Worm (Caenorhabditis elegans) whole organism, L1 larva: ENCODE results near the gene brd-1.
A peak's percentile ranks its signal among the peaks of the same experiment; 100 is the strongest.

Experiments used
- fos-1 ChIP-seq: fragments of 150-350 bp; optimal IDR thresholded peaks from 2 replicates; lab custom pipeline; 2014; ENCODE audit warnings: missing biosample characterization, missing genetic modification characterization
- lin-15B ChIP-seq: fragments of 150-350 bp; sonication (generic microtip); optimal IDR thresholded peaks from 3 replicates; lab custom pipeline; 2014; ENCODE audit warnings: missing biosample characterization, missing genetic modification characterization
- mab-9 ChIP-seq: fragments of 200-800 bp; sonication (Bioruptor generic); IDR thresholded peaks from 2 replicates; pipeline ENCODE4 v1.3.6; 2022; ENCODE audit warnings: missing genetic modification reagents, missing genetic modification characterization, missing compliant biosample characterization
- nhr-28 ChIP-seq: fragments of 150-350 bp; optimal IDR thresholded peaks from 2 replicates; lab custom pipeline; 2014; ENCODE audit warnings: missing biosample characterization, missing genetic modification characterization
- pag-3 ChIP-seq: sonication (generic microtip); optimal IDR thresholded peaks from 2 replicates; lab custom pipeline; 2017; ENCODE audit warnings: missing genetic modification characterization, mild to moderate bottlenecking, missing compliant biosample characterization, antibody characterized with exemption, borderline replicate concordance; ENCODE audit not compliant: insufficient read depth
- pax-3 ChIP-seq: fragments of 200-800 bp; sonication (Bioruptor generic); optimal IDR thresholded peaks from 2 replicates; lab custom pipeline; 2018; ENCODE audit warnings: mild to moderate bottlenecking, missing genetic modification characterization, moderate library complexity, missing compliant biosample characterization
- sptf-1 ChIP-seq: fragments of 150-350 bp; optimal IDR thresholded peaks from 2 replicates; lab custom pipeline; 2014; ENCODE audit warnings: missing biosample characterization, missing genetic modification characterization
- unc-130 ChIP-seq: fragments of 150-350 bp; optimal IDR thresholded peaks from 2 replicates; lab custom pipeline; 2017; ENCODE audit warnings: missing biosample characterization, missing genetic modification characterization, inconsistent platforms
- ztf-4 ChIP-seq: fragments of 150-350 bp; optimal IDR thresholded peaks from 2 replicates; lab custom pipeline; 2014; ENCODE audit warnings: missing biosample characterization, missing genetic modification characterization

- TF ChIP-seq sptf-1 (tag; lab: Kevin White, UChicago) (no peak), ztf-4 (tag; lab: Kevin White, UChicago) (peak; percentile 40), nhr-28 (tag; lab: Kevin White, UChicago) (no peak), pag-3 (tag; lab: Kevin White, UChicago) (no peak), lin-15B (tag; lab: Kevin White, UChicago) (no peak), fos-1 (tag; lab: Kevin White, UChicago) (peak; percentile 5), pax-3 (tag; lab: Kevin White, UChicago) (no peak), unc-130 (tag; lab: Kevin White, UChicago) (peak; percentile 56), mab-9 (GFP tag; lab: Robert Waterston, UW) (no peak)
These were observed 9.2 kb upstream of the brd-1 start for ce11 chrIII:6898518-6898917.
